Worm (Caenorhabditis elegans) whole organism, young adult: ENCODE results near the gene ZC132.9.

ENCODE experiments used
- egl-18 ChIP-seq: fragments of 200-800 bp; sonication (Bioruptor generic); IDR thresholded peaks from 2 replicates; pipeline ENCODE4 v1.3.6; 2022; ENCODE audit warnings: missing genetic modification reagents, missing genetic modification characterization, missing compliant biosample characterization
- egl-44 ChIP-seq: fragments of 200-800 bp; sonication (Bioruptor generic); IDR thresholded peaks from 2 replicates; pipeline ENCODE4 v1.3.6; 2022; ENCODE audit warnings: missing genetic modification reagents, missing genetic modification characterization, missing compliant biosample characterization
- hmg-20 ChIP-seq: fragments of 200-800 bp; sonication (Bioruptor generic); IDR thresholded peaks from 2 replicates; pipeline ENCODE4 v1.3.6; 2022; ENCODE audit warnings: missing genetic modification reagents, missing genetic modification characterization, missing compliant biosample characterization
- hrde-1 ChIP-seq: sonication (generic microtip); optimal IDR thresholded peaks from 2 replicates; lab custom pipeline; 2016; ENCODE audit warnings: missing genetic modification characterization, mild to moderate bottlenecking, missing compliant biosample characterization, moderate library complexity, missing genotype, missing genetic modification reagents, borderline replicate concordance
- tbx-9 ChIP-seq: sonication (generic microtip); optimal IDR thresholded peaks from 2 replicates; lab custom pipeline; 2016; ENCODE audit warnings: borderline replicate concordance, missing genetic modification characterization, inconsistent platforms, missing compliant biosample characterization

DNA sequence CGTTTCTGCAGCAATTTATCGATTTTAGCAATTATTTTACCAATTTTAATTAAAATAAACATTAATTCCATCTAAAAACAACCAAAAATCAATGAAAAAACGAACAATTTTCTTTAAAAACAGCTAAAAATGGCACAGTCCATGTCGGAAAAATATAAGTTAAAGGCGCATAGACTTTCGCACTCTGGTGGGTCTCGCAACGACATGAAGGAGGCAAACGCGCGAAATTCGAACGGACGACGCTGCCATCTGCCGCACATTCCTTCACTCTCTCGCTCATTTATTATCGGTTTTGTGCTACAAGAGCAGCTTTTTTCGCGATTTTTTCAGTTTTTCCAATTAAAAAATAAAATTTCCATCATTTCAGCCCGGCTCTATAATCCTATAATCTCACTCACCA, 27.0 kb upstream of the ZC132.9 start, which contains the start of gene mcm-7:
- no peak for TF ChIP-seq hrde-1
- TF ChIP-seq hmg-20 (GFP tag; lab: Robert Waterston, UW), result no peak
- TF ChIP-seq egl-18 (GFP tag; lab: Robert Waterston, UW), result no peak
- no peak for TF ChIP-seq egl-44 (GFP tag; lab: Robert Waterston, UW)
- TF ChIP-seq tbx-9 (tag; lab: Kevin White, UChicago), result no peak
